Fruit fly (Drosophila melanogaster) ovary, adult (tissue): Measurements from ENCODE around the gene OtopLc.
A peak's percentile ranks its signal among the peaks of the same experiment; 100 is the strongest.

Experiments used
- CG17801 ChIP-seq: fragments of 200-800 bp; optimal IDR thresholded peaks from 2 replicates; lab custom pipeline; 2019; ENCODE audit warnings: missing biosample characterization, mild to moderate bottlenecking, missing genetic modification characterization, moderate library complexity; ENCODE audit not compliant: partially characterized antibody

OtopLc gene

dm6 chrX:5621893-5622803 is 40.5 kb downstream of the OtopLc start, which contains the start of the genes Mlc-c and Pop1:
Mlc-c (minus strand) TSS chrX:5622539.
Pop1 (plus strand) TSS chrX:5622648.
- peak; percentile 21 for TF ChIP-seq CG17801

dm6 chrX:5618562-5618961 is 44.1 kb downstream of the OtopLc start, which contains the start of gene RhoGAP5A:
RhoGAP5A (minus strand) TSS chrX:5618806.
- TF ChIP-seq CG17801: no peak

- TF ChIP-seq CG17801: no peak
Observed at dm6 chrX:5616270-5616669, 46.4 kb downstream of the OtopLc start, which contains the start of gene CG34434. CG34434 (minus strand) TSS chrX:5616370.

dm6 chrX:5614367-5614766 is 48.3 kb downstream of the OtopLc start, which contains the start of gene CG34435:
CG34435 (minus strand) TSS chrX:5614467.
- TF ChIP-seq CG17801: no peak

dm6 chrX:5612977-5613376 is 49.7 kb downstream of the OtopLc start:
- no peak for TF ChIP-seq CG17801

- TF ChIP-seq CG17801: no peak
Observed at dm6 chrX:5608472-5608871, 54.2 kb downstream of the OtopLc start.

- no peak for TF ChIP-seq CG17801
Observed at dm6 chrX:5607647-5608046, 55.0 kb downstream of the OtopLc start.

- no peak for TF ChIP-seq CG17801
Observed at dm6 chrX:5606324-5606723, 56.3 kb downstream of the OtopLc start.

dm6 chrX:5604181-5604580 is 58.5 kb downstream of the OtopLc start:
- TF ChIP-seq CG17801: no peak

- TF ChIP-seq CG17801: no peak
Observed at dm6 chrX:5603009-5603408, 59.7 kb downstream of the OtopLc start.

dm6 chrX:5602308-5602707 is 60.4 kb downstream of the OtopLc start:
- TF ChIP-seq CG17801: no peak
